Fruit fly (Drosophila melanogaster): Measurements from ENCODE around the gene CG15743.

CG15743 gene

dm6 chrX:13334434-13335146 is 49.1 kb downstream of the CG15743 start (continued):
- TF ChIP-seq tll (GFP tag; optimal IDR thresholded peaks at IDR 0.05) (no peak), en (GFP tag; optimal IDR thresholded peaks at IDR 0.05) (no peak), CG32767 (GFP tag; IDR thresholded peaks at IDR 0.05) (no peak), salm (tag; optimal IDR thresholded peaks at IDR 0.05) (no peak), CG3838 (GFP tag; optimal IDR thresholded peaks at IDR 0.05) (no peak), CG6654 (GFP tag; optimal IDR thresholded peaks at IDR 0.05) (no peak), CG16813 (GFP tag; IDR thresholded peaks at IDR 0.05; ENCODE audit: partially characterized antibody) (no peak; the same call in 2 of the 3 replicates), unpg (GFP tag; optimal IDR thresholded peaks at IDR 0.05) (no peak), CG2678 (tag; optimal IDR thresholded peaks at IDR 0.05) (no peak), cas (GFP tag; IDR thresholded peaks at IDR 0.05) (no peak), BtbVII (GFP tag; optimal IDR thresholded peaks at IDR 0.05) (no peak), CG9876 (GFP tag; optimal IDR thresholded peaks at IDR 0.05) (no peak), peb (GFP tag; IDR thresholded peaks at IDR 0.05) (no peak), pnt (GFP tag; optimal IDR thresholded peaks at IDR 0.05) (no peak)

Data from whole organism, embryonic.